Worm (Caenorhabditis elegans) whole organism, mixed stage, embryonic: Measurements from ENCODE around the gene Y54F10BM.20.

Experiments used
- M03D4.4 ChIP-seq: sonication (generic microtip); optimal IDR thresholded peaks from 2 replicates; lab custom pipeline; 2017; ENCODE audit warnings: mild to moderate bottlenecking, missing genetic modification characterization, missing compliant biosample characterization
- bed-3 ChIP-seq: fragments of 200-800 bp; sonication (Bioruptor generic); optimal IDR thresholded peaks from 3 replicates; lab custom pipeline; 2018; ENCODE audit warnings: mild to moderate bottlenecking, missing genetic modification characterization, moderate library complexity, missing compliant biosample characterization
- blmp-1 ChIP-seq: fragments of 150-350 bp; optimal IDR thresholded peaks from 2 replicates; lab custom pipeline; 2014; ENCODE audit warnings: missing biosample characterization, missing genetic modification characterization
- ceh-39 ChIP-seq: fragments of 150-350 bp; optimal IDR thresholded peaks from 2 replicates; lab custom pipeline; 2014; ENCODE audit warnings: missing biosample characterization, missing genetic modification characterization
- ceh-43 ChIP-seq: fragments of 200-800 bp; sonication (Bioruptor generic); optimal IDR thresholded peaks from 2 replicates; lab custom pipeline; 2018; ENCODE audit warnings: mild to moderate bottlenecking, missing genetic modification characterization, moderate library complexity, missing compliant biosample characterization
- ces-1 ChIP-seq: fragments of 150-350 bp; optimal IDR thresholded peaks from 2 replicates; lab custom pipeline; 2014; ENCODE audit warnings: missing biosample characterization, missing genetic modification reagents, missing genetic modification characterization
- cnd-1 ChIP-seq: fragments of 200-800 bp; sonication (Bioruptor generic); optimal IDR thresholded peaks from 2 replicates; lab custom pipeline; 2018; ENCODE audit warnings: mild to moderate bottlenecking, missing genetic modification characterization, missing compliant biosample characterization
- elt-1 ChIP-seq: sonication (generic microtip); optimal IDR thresholded peaks from 2 replicates; lab custom pipeline; 2017; ENCODE audit warnings: missing genetic modification characterization, mild to moderate bottlenecking, missing compliant biosample characterization, antibody characterized with exemption, moderate library complexity, borderline replicate concordance; ENCODE audit not compliant: insufficient read depth
- elt-3 ChIP-seq: fragments of 150-350 bp; optimal IDR thresholded peaks from 2 replicates; lab custom pipeline; 2014; ENCODE audit warnings: missing biosample characterization, missing genetic modification characterization
- flh-1 ChIP-seq: fragments of 200-800 bp; sonication (Bioruptor generic); optimal IDR thresholded peaks from 2 replicates; lab custom pipeline; 2018; ENCODE audit warnings: mild to moderate bottlenecking, missing genetic modification characterization, moderate library complexity, missing compliant biosample characterization
- ham-2 ChIP-seq: fragments of 200-800 bp; sonication (Bioruptor generic); optimal IDR thresholded peaks from 2 replicates; lab custom pipeline; 2018; ENCODE audit warnings: mild to moderate bottlenecking, missing genetic modification characterization, missing compliant biosample characterization
- hlh-1 ChIP-seq: fragments of 150-350 bp; optimal IDR thresholded peaks from 2 replicates; lab custom pipeline; 2014; ENCODE audit warnings: missing biosample characterization, missing genetic modification reagents, missing genetic modification characterization
- lin-13 ChIP-seq: fragments of 150-350 bp; optimal IDR thresholded peaks from 2 replicates; lab custom pipeline; 2014; ENCODE audit warnings: missing biosample characterization, missing genetic modification characterization
- lin-32 ChIP-seq: fragments of 200-800 bp; sonication (Bioruptor generic); optimal IDR thresholded peaks from 2 replicates; lab custom pipeline; 2018; ENCODE audit warnings: mild to moderate bottlenecking, missing genetic modification characterization, missing compliant biosample characterization
- mab-5 ChIP-seq: fragments of 150-350 bp; optimal IDR thresholded peaks from 2 replicates; lab custom pipeline; 2014; ENCODE audit warnings: missing biosample characterization, missing genetic modification characterization
- mep-1 ChIP-seq: fragments of 150-350 bp; optimal IDR thresholded peaks from 2 replicates; lab custom pipeline; 2017; ENCODE audit warnings: missing biosample characterization, missing genetic modification reagents, missing genetic modification characterization, inconsistent platforms
- mls-2 ChIP-seq: sonication (generic microtip); optimal IDR thresholded peaks from 2 replicates; lab custom pipeline; 2016; ENCODE audit warnings: mild to moderate bottlenecking, missing genetic modification characterization, moderate library complexity, missing compliant biosample characterization
- nhr-12 ChIP-seq: fragments of 150-350 bp; optimal IDR thresholded peaks from 2 replicates; lab custom pipeline; 2014; ENCODE audit warnings: missing biosample characterization, missing genetic modification characterization
- nhr-2 ChIP-seq: fragments of 150-350 bp; optimal IDR thresholded peaks from 2 replicates; lab custom pipeline; 2014; ENCODE audit warnings: missing biosample characterization, missing genetic modification characterization
- nhr-237 ChIP-seq: fragments of 150-350 bp; optimal IDR thresholded peaks from 2 replicates; lab custom pipeline; 2014; ENCODE audit warnings: missing biosample characterization, missing genetic modification characterization
- nhr-28 ChIP-seq: fragments of 150-350 bp; optimal IDR thresholded peaks from 2 replicates; lab custom pipeline; 2014; ENCODE audit warnings: missing biosample characterization, missing genetic modification characterization
- nhr-76 ChIP-seq: sonication (generic microtip); optimal IDR thresholded peaks from 2 replicates; lab custom pipeline; 2017; ENCODE audit warnings: missing biosample characterization, missing genetic modification characterization
- pha-4 ChIP-seq: fragments of 150-350 bp; optimal IDR thresholded peaks from 2 replicates; lab custom pipeline; 2018; ENCODE audit warnings: missing biosample characterization, missing genetic modification reagents, missing genetic modification characterization
- sem-2 ChIP-seq: fragments of 200-800 bp; sonication (Bioruptor generic); optimal IDR thresholded peaks from 2 replicates; lab custom pipeline; 2018; ENCODE audit warnings: mild to moderate bottlenecking, missing genetic modification characterization, missing compliant biosample characterization
- snpc-4 ChIP-seq: fragments of 150-350 bp; optimal IDR thresholded peaks from 2 replicates; lab custom pipeline; 2014; ENCODE audit warnings: missing biosample characterization, missing genetic modification characterization
- tbx-8 ChIP-seq: fragments of 200-800 bp; sonication (Bioruptor generic); optimal IDR thresholded peaks from 2 replicates; lab custom pipeline; 2018; ENCODE audit warnings: mild to moderate bottlenecking, missing genetic modification characterization, moderate library complexity, missing compliant biosample characterization
- unc-120 ChIP-seq: sonication (generic microtip); optimal IDR thresholded peaks from 2 replicates; lab custom pipeline; 2017; ENCODE audit warnings: missing genetic modification characterization, missing compliant biosample characterization; ENCODE audit not compliant: poor library complexity, severe bottlenecking
- unc-39 ChIP-seq: fragments of 150-350 bp; optimal IDR thresholded peaks from 2 replicates; lab custom pipeline; 2014; ENCODE audit warnings: missing biosample characterization, missing genetic modification characterization
- unc-62 ChIP-seq: fragments of 150-350 bp; optimal IDR thresholded peaks from 2 replicates; lab custom pipeline; 2014; ENCODE audit warnings: missing biosample characterization, missing genetic modification reagents, missing genetic modification characterization
- zip-8 ChIP-seq: fragments of 150-350 bp; optimal IDR thresholded peaks from 2 replicates; lab custom pipeline; 2014; ENCODE audit warnings: missing biosample characterization, missing genetic modification characterization

Y54F10BM.20 gene

ce11 chrIII:2313985-2314494 lies 6.0 kb downstream of the Y54F10BM.20 start, which contains the start of the genes fbxa-66 and iffb-1:
TSS of gene fbxa-66 (minus strand) at chrIII:2314035.
TSS of gene iffb-1 (plus strand) at chrIII:2314436.
- peak; percentile 44 for TF ChIP-seq ces-1
- TF ChIP-seq elt-3 (tag; lab: Kevin White, UChicago): no peak

DNA sequence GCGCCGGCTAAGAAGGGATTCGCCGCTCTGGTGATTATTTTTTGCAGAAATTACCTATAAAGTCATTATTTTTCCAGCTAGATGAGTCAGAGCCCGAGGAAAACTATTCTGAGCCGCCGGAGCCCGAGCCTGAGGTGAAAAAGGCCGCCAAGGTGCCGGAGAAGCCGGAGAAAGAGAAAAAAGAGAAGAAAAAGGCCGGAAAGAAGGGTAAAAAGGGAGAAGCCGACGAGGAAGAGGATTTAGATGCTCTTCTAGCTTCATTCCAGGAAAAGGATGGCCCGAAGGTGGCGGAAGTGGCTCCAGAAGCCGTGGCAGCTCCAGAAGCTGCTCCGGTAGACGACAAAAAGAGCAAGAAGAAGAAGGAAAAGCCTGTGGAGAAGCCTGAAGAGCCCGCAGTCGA lies 6.6 kb downstream of the Y54F10BM.20 start:
- TF ChIP-seq bed-3 (GFP tag; lab: Kevin White, UChicago): no peak
- no peak for TF ChIP-seq unc-62 (GFP tag; lab: Kevin White, UChicago)
- TF ChIP-seq M03D4.4 (tag; lab: Kevin White, UChicago): no peak
- TF ChIP-seq flh-1: no peak
- TF ChIP-seq nhr-237: no peak
- TF ChIP-seq snpc-4 (tag; lab: Kevin White, UChicago): no peak
- TF ChIP-seq sem-2 (GFP tag; lab: Kevin White, UChicago): no peak
- TF ChIP-seq pha-4 (tag; lab: Kevin White, UChicago): no peak
- TF ChIP-seq nhr-28 (tag; lab: Kevin White, UChicago): no peak
- no peak for TF ChIP-seq unc-39 (tag; lab: Kevin White, UChicago)
- TF ChIP-seq mab-5 (tag; lab: Kevin White, UChicago): no peak
- TF ChIP-seq blmp-1 (tag; lab: Kevin White, UChicago): no peak
- no peak for TF ChIP-seq ces-1
- TF ChIP-seq, all 35 proteins: peak for 0

DNA sequence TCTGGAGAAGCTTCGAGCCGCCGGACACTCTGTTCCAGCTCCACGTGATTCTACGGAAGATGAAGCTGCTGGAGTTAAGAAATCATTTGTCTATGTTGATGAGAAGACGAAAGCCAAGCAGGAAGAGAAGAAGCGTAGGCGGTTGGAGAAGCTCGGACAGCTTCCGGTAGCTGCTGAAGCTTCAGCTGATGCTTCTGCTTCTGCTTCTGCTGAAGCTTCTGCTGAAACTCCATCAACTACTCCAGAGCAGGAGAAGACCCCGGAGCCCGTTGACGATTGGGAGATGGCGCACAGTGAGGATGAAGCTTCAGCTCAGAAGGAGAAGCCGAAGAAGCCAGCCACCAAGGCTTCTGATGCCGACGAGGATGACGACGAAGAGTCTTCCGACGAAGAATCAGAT lies 8.4 kb downstream of the Y54F10BM.20 start:
- no peak for TF ChIP-seq mep-1 (tag; lab: Kevin White, UChicago)
- no peak for TF ChIP-seq ceh-39 (tag; lab: Kevin White, UChicago)
- TF ChIP-seq elt-1 (tag; lab: Kevin White, UChicago): no peak
- TF ChIP-seq pha-4 (tag; lab: Kevin White, UChicago): no peak
- no peak for TF ChIP-seq ham-2 (GFP tag; lab: Kevin White, UChicago)
- TF ChIP-seq ceh-43 (GFP tag; lab: Kevin White, UChicago): no peak
- no peak for TF ChIP-seq nhr-76 (tag; lab: Kevin White, UChicago)
- TF ChIP-seq snpc-4 (tag; lab: Kevin White, UChicago): no peak
- TF ChIP-seq lin-13 (tag; lab: Kevin White, UChicago): no peak
- no peak for TF ChIP-seq ces-1
- no peak for TF ChIP-seq mls-2
- TF ChIP-seq unc-120 (tag; lab: Kevin White, UChicago): no peak
- TF ChIP-seq bed-3 (GFP tag; lab: Kevin White, UChicago): no peak
- no peak for TF ChIP-seq tbx-8 (GFP tag; lab: Kevin White, UChicago)
- no peak for TF ChIP-seq nhr-237
- TF ChIP-seq cnd-1: no peak
- TF ChIP-seq nhr-2 (tag; lab: Kevin White, UChicago): no peak

DNA sequence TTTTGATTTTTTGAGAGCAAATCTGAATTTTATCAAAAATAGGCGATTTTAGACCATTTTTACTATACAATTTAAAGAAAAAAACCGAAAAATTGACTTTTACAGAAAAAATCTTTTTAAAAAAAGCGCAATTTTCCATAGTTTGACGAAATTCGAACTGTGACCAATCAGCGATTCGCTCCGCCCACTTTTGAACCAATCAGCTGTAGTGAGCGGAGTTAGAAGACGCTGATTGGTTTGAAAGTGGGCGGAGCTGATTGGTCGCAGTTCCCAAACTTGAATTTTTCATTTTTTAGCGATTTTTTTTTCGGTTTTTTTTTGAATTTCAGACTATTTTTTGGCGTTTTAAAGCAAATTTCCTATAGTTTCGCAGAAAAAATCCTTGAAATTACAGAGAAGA lies 16.6 kb downstream of the Y54F10BM.20 start:
- TF ChIP-seq nhr-12: no peak
- no peak for TF ChIP-seq unc-62 (GFP tag; lab: Kevin White, UChicago)
- TF ChIP-seq elt-1 (tag; lab: Kevin White, UChicago): no peak
- TF ChIP-seq nhr-237: no peak
- TF ChIP-seq lin-32 (GFP tag; lab: Kevin White, UChicago): no peak

- TF ChIP-seq nhr-2 (tag; lab: Kevin White, UChicago): no peak
- no peak for TF ChIP-seq zip-8
- no peak for TF ChIP-seq mls-2
- TF ChIP-seq bed-3 (GFP tag; lab: Kevin White, UChicago): no peak
- no peak for TF ChIP-seq hlh-1 (tag; lab: Kevin White, UChicago)
- TF ChIP-seq snpc-4 (tag; lab: Kevin White, UChicago): no peak
- TF ChIP-seq cnd-1: no peak
- TF ChIP-seq elt-1 (tag; lab: Kevin White, UChicago): no peak
- TF ChIP-seq pha-4 (tag; lab: Kevin White, UChicago): no peak
- TF ChIP-seq nhr-28 (tag; lab: Kevin White, UChicago): no peak
- TF ChIP-seq ceh-39 (tag; lab: Kevin White, UChicago): no peak
- TF ChIP-seq unc-62 (GFP tag; lab: Kevin White, UChicago): no peak
- no peak for TF ChIP-seq nhr-237
- no peak for TF ChIP-seq mep-1 (tag; lab: Kevin White, UChicago)
Measured at ce11 chrIII:2328612-2329011, 20.6 kb downstream of the Y54F10BM.20 start.
